Fruit fly (Drosophila melanogaster): ENCODE measurements around the gene Pgam5.

dm6 chrX:1845413-1845951 lies 27.9 kb downstream of the Pgam5 start:
- TF ChIP-seq CG6163 (GFP tag; IDR thresholded peaks at IDR 0.05) = no peak
- TF ChIP-seq Hr4 (GFP tag; optimal IDR thresholded peaks at IDR 0.05) = no peak
- TF ChIP-seq Ets21C (GFP tag; optimal IDR thresholded peaks at IDR 0.05) = no peak
- TF ChIP-seq Sox102F (GFP tag; optimal IDR thresholded peaks at IDR 0.05) = no peak
- no peak for TF ChIP-seq Hr39 (GFP tag; optimal IDR thresholded peaks at IDR 0.05)
- no peak for TF ChIP-seq fd59A (GFP tag; optimal IDR thresholded peaks at IDR 0.05)
- no peak for TF ChIP-seq CG3032 (tag; optimal IDR thresholded peaks at IDR 0.05)

Data from whole organism, prepupa.